Worm (Caenorhabditis elegans) whole organism, L3 larva: ENCODE measurements around the gene Y56A3A.41.

Experiments
- nhr-11 ChIP-seq: fragments of 150-350 bp; optimal IDR thresholded peaks from 2 replicates; lab custom pipeline; 2014; ENCODE audit warnings: missing biosample characterization, missing genetic modification characterization
- pqm-1 ChIP-seq: fragments of 150-350 bp; optimal IDR thresholded peaks from 2 replicates; lab custom pipeline; 2017; ENCODE audit warnings: missing biosample characterization, missing genetic modification characterization, inconsistent platforms

DNA sequence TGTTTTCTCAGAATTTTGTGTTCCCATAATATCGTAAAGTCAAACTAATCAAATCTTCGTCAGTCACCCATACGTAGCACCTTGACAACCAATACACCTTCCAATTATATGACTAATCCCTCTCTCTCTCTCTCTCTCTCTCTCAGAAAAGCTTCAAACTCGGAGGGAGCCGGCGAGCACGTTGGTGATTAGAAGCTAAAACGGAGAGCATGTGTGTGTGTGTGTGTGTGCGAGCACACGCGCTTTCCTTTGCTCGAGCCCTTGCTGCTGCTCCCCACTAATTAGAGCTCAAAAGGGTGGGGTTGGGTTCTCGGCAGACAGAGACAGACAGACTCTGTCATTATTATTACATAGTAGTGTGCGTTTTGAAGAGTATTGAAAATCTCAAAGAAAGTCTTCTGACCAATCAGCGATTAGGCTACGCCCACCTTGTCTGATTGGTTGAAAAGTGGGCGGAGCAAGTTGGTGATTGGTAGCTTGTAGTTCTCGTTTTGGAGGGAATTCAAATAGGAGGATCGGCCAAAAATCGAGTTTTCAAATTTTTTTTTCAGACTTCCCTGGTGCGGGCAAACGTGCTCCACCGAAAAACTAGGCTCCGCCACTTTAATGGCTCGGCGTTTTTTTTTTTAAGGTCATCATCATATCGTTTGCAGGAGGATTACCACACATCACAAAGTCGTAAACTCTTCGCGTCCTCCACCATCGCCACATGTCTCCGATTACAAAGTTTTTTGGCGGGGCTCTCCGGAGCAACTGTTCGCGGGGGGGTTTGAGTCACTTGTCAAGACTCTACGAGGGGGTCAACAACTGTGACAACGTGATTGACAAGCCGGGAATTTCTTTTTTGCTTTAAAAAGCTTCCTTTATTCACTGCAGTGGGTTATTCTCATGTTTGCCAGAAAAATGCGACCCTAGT is 42.5 kb upstream of the Y56A3A.41 start:
- TF ChIP-seq pqm-1 (tag; lab: Kevin White, UChicago), result no peak
- TF ChIP-seq nhr-11, result no peak
